Worm (Caenorhabditis elegans): ENCODE measurements around the gene Y41C4A.7.

ce11 chrIII:11656389-11656788 is 42.3 kb upstream of the Y41C4A.7 start:
- no peak for TF ChIP-seq lsy-2 (tag; optimal IDR thresholded peaks at IDR 0.05)
- no peak for TF ChIP-seq lin-32 (GFP tag; optimal IDR thresholded peaks at IDR 0.05)
- no peak for TF ChIP-seq unc-39 (tag; optimal IDR thresholded peaks at IDR 0.05)
- no peak for TF ChIP-seq nhr-237 (tag; optimal IDR thresholded peaks at IDR 0.05)
- TF ChIP-seq sptf-1 (tag; optimal IDR thresholded peaks at IDR 0.05): no peak

Data from whole organism, mixed stage, embryonic.